Worm (Caenorhabditis elegans): ENCODE data around the gene acs-6.

acs-6 gene

ce11 chrII:7061730-7062129 is at the start of gene acs-6:
acs-6 (plus strand) TSS chrII:7062030.
- no peak for TF ChIP-seq unc-120 (tag; optimal IDR thresholded peaks at IDR 0.05; ENCODE audit: poor library complexity, severe bottlenecking)

ce11 chrII:7012592-7012991 is 49.2 kb upstream of the acs-6 start, which contains the start of gene sqv-7:
sqv-7 (minus strand) TSS chrII:7012692.
- TF ChIP-seq elt-3 (tag; optimal IDR thresholded peaks at IDR 0.05) (no peak), snpc-4 (tag; optimal IDR thresholded peaks at IDR 0.05) (no peak), ces-1 (GFP tag; optimal IDR thresholded peaks at IDR 0.05) (no peak), sptf-1 (tag; optimal IDR thresholded peaks at IDR 0.05) (no peak), ham-2 (GFP tag; optimal IDR thresholded peaks at IDR 0.05) (no peak), unc-120 (tag; optimal IDR thresholded peaks at IDR 0.05; ENCODE audit: poor library complexity, severe bottlenecking) (no peak), cnd-1 (tag; optimal IDR thresholded peaks at IDR 0.05) (no peak), mls-2 (tag; optimal IDR thresholded peaks at IDR 0.05) (no peak), M03D4.4 (tag; optimal IDR thresholded peaks at IDR 0.05) (no peak), pha-4 (tag; optimal IDR thresholded peaks at IDR 0.05) (no peak), tbx-8 (GFP tag; optimal IDR thresholded peaks at IDR 0.05) (no peak), nhr-28 (tag; optimal IDR thresholded peaks at IDR 0.05) (no peak), nhr-12 (tag; optimal IDR thresholded peaks at IDR 0.05) (no peak), bed-3 (GFP tag; optimal IDR thresholded peaks at IDR 0.05) (no peak), flh-1 (GFP tag; optimal IDR thresholded peaks at IDR 0.05) (no peak), sem-2 (GFP tag; optimal IDR thresholded peaks at IDR 0.05) (no peak), drap-1 (GFP tag; optimal IDR thresholded peaks at IDR 0.05) (no peak), lin-32 (GFP tag; optimal IDR thresholded peaks at IDR 0.05) (no peak), elt-1 (tag; optimal IDR thresholded peaks at IDR 0.05; ENCODE audit: borderline replicate concordance, insufficient read depth) (no peak)

DNA sequence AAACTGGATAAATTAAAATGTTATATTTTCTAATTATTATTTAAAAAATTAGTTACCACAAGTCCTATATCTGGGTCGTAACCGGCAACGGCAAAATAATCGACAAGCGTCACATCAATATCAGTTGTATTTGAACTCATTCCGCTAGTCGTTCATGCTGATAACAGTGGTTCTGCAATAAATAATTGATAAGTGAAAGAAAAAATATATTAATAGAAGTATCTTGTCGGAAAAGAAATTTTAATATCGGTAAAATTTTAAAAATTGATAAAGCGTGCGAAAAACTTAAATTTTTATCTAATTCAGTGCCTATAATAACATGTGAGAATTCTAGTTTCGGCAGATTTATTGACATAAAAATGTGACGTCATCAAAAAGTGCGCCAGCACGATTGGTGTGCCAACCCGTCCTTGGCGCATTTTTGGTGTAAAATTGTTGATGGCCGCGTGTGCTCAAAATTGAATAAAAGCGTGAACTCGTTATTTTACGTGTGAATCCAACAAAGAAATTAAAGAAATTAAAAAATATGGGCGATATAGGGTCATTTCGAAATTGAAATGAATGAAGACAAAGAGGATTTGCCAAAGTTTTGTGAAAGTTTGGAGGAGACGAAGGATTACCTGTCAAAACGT is 39.3 kb upstream of the acs-6 start, which contains the start of the genes lst-6 and lst-5:
Gene lst-6, minus strand, starts transcription at position 140 of the 632 bp plus-strand sequence.
Gene lst-5, plus strand, starts transcription at position 544 of the 632 bp plus-strand sequence.
- TF ChIP-seq ceh-43 (GFP tag; optimal IDR thresholded peaks at IDR 0.05) (no peak), mep-1 (tag; optimal IDR thresholded peaks at IDR 0.05) (peak; percentile 47), pha-4 (tag; optimal IDR thresholded peaks at IDR 0.05) (peak; percentile 19), zip-8 (tag; optimal IDR thresholded peaks at IDR 0.05) (peak; percentile 70), unc-62 (GFP tag; optimal IDR thresholded peaks at IDR 0.05) (peak; percentile 38), lin-13 (tag; optimal IDR thresholded peaks at IDR 0.05) (peak; percentile 22), sptf-1 (tag; optimal IDR thresholded peaks at IDR 0.05) (peak; percentile 33), ceh-39 (tag; optimal IDR thresholded peaks at IDR 0.05) (no peak), lsy-2 (tag; optimal IDR thresholded peaks at IDR 0.05) (peak; percentile 50), nhr-2 (tag; optimal IDR thresholded peaks at IDR 0.05) (no peak), ces-1 (GFP tag; optimal IDR thresholded peaks at IDR 0.05) (peak; percentile 60)

ce11 chrII:7024897-7025852 is 36.7 kb upstream of the acs-6 start, which contains the start of gene znf-598:
znf-598 (plus strand) TSS chrII:7025802.
- peak; percentile 65 for TF ChIP-seq pha-4 (tag; optimal IDR thresholded peaks at IDR 0.05)
- TF ChIP-seq mep-1 (tag; optimal IDR thresholded peaks at IDR 0.05), result peak; percentile 29
- TF ChIP-seq sptf-1 (tag; optimal IDR thresholded peaks at IDR 0.05), result peak; percentile 1
- no peak for TF ChIP-seq ham-2 (GFP tag; optimal IDR thresholded peaks at IDR 0.05)
- peak; percentile 21 for TF ChIP-seq lsy-2 (tag; optimal IDR thresholded peaks at IDR 0.05)

- no peak for TF ChIP-seq zip-8 (tag; optimal IDR thresholded peaks at IDR 0.05)
These were observed 32.3 kb upstream of the acs-6 start for ce11 chrII:7029524-7029923.
